Fruit fly (Drosophila melanogaster) S2 (cell line): ENCODE data around the gene P58IPK.

Experiments used
- CG8478 ChIP-seq: fragments of >200 bp; optimal IDR thresholded peaks from 2 replicates; lab custom pipeline; 2018
- CTCF ChIP-seq, 2 experiments: fragments of >200 bp; optimal IDR thresholded peaks; 2 replicates each; lab custom pipeline; 2018

dm6 chr3R:9630633-9631095, 43.9 kb downstream of the P58IPK start, which contains the start of gene Calr:
- no peak for TF ChIP-seq CG8478
- TF ChIP-seq CTCF (optimal IDR thresholded peaks at IDR 0.05; lab: Kevin White, UChicago), result peak in 1 of 2 experiments; percentile 5
